Fruit fly (Drosophila melanogaster): Measurements from ENCODE around the gene CG7215.

The CG7215 gene

dm6 chr3R:18188702-18189125 is 21.6 kb upstream of the CG7215 start, which contains the start of the genes CG12321 and MED17 (continued):
- TF ChIP-seq Sox14 (GFP tag; optimal IDR thresholded peaks at IDR 0.05) (peak; percentile 81), eg (GFP tag; IDR thresholded peaks at IDR 0.05) (peak; percentile 85), Sox15 (GFP tag; optimal IDR thresholded peaks at IDR 0.05) (peak; percentile 86), dac (GFP tag; optimal IDR thresholded peaks at IDR 0.05) (peak; percentile 57), Hr39 (GFP tag; optimal IDR thresholded peaks at IDR 0.05) (peak; percentile 78), CG6808 (GFP tag; optimal IDR thresholded peaks at IDR 0.05) (no peak), dsx (GFP tag; optimal IDR thresholded peaks at IDR 0.05; ENCODE audit: poor library complexity, severe bottlenecking) (peak; percentile 59), CG4318 (GFP tag; optimal IDR thresholded peaks at IDR 0.05) (peak; percentile 88), CG6276 (GFP tag; optimal IDR thresholded peaks at IDR 0.05) (no peak), Eip93F (GFP tag; optimal IDR thresholded peaks at IDR 0.05) (no peak), CG6854 (GFP tag; optimal IDR thresholded peaks at IDR 0.05) (peak; percentile 37), CG3919 (GFP tag; optimal IDR thresholded peaks at IDR 0.05) (peak; percentile 88), topi (GFP tag; optimal IDR thresholded peaks at IDR 0.05) (peak; percentile 77), lz (GFP tag; optimal IDR thresholded peaks at IDR 0.05) (peak; percentile 72), CG8319 (GFP tag; optimal IDR thresholded peaks at IDR 0.05) (peak; percentile 75), CG32006 (GFP tag; optimal IDR thresholded peaks at IDR 0.05) (peak; percentile 92), CG8119 (GFP tag; IDR thresholded peaks at IDR 0.05) (peak; percentile 72; the same call in 2 of the 3 replicates), Met (GFP tag; optimal IDR thresholded peaks at IDR 0.05) (peak; percentile 82), CG7368 (GFP tag; optimal IDR thresholded peaks at IDR 0.05) (peak; percentile 80), Sox102F (GFP tag; optimal IDR thresholded peaks at IDR 0.05) (no peak), Eip75B (GFP tag; optimal IDR thresholded peaks at IDR 0.05) (no peak), cyc (GFP tag; optimal IDR thresholded peaks at IDR 0.05) (peak; percentile 80), esn (GFP tag; optimal IDR thresholded peaks at IDR 0.05) (peak; percentile 80), CG9139 (GFP tag; optimal IDR thresholded peaks at IDR 0.05) (peak; percentile 6), Hr4 (GFP tag; optimal IDR thresholded peaks at IDR 0.05) (peak; percentile 79), salr (GFP tag; optimal IDR thresholded peaks at IDR 0.05) (peak; percentile 43 to 89), fkh (GFP tag; optimal IDR thresholded peaks at IDR 0.05) (no peak), CG11902 (GFP tag; optimal IDR thresholded peaks at IDR 0.05) (peak; percentile 82), Eip78C (GFP tag) (peak; percentile 91), net (GFP tag; optimal IDR thresholded peaks at IDR 0.05) (peak; percentile 76), CG11762 (GFP tag; optimal IDR thresholded peaks at IDR 0.05; ENCODE audit: insufficient read depth) (peak; percentile 75), CG31627 (GFP tag; optimal IDR thresholded peaks at IDR 0.05) (peak; percentile 83), CG6163 (GFP tag; IDR thresholded peaks at IDR 0.05) (peak; percentile 77), ss (GFP tag; optimal IDR thresholded peaks at IDR 0.05) (no peak), Ets21C (GFP tag; optimal IDR thresholded peaks at IDR 0.05) (peak; percentile 65), Smox (GFP tag; optimal IDR thresholded peaks at IDR 0.05) (no peak), spab (GFP tag; optimal IDR thresholded peaks at IDR 0.05) (no peak)

DNA sequence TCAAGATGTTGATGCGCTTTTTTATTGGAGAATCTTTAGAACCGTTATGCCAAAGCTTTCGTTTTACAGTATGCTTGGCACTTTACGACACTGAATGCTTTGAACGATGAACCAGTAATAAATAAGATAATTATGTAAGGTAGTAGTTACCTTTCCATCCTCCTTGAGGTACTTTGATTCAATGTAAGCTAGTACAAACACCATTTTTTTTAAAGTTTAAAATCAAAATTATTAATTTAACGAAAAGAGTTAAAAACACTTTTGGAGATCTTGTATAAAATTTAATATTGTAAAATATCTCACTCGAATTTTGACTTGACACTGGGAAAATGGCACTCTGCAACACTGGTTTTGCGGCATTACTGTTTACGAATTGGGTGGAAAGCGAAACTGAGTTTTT is 18.3 kb upstream of the CG7215 start, which contains the start of the genes Arp5 and CG7208:
Arp5 (plus strand) TSS at position 114 of the 400 bp plus-strand sequence.
CG7208 (minus strand) TSS at position 331 of the 400 bp plus-strand sequence.
- TF ChIP-seq Lpt (GFP tag; optimal IDR thresholded peaks at IDR 0.05) (no peak), Smox (GFP tag; optimal IDR thresholded peaks at IDR 0.05) (no peak), CG8319 (GFP tag; optimal IDR thresholded peaks at IDR 0.05) (peak; percentile 51), dsx (GFP tag; optimal IDR thresholded peaks at IDR 0.05; ENCODE audit: poor library complexity, severe bottlenecking) (no peak), Gug (GFP tag; IDR thresholded peaks at IDR 0.05) (peak; percentile 42; the same call in 1 of the 2 replicates), CG6163 (GFP tag; IDR thresholded peaks at IDR 0.05) (no peak), CG4318 (GFP tag; optimal IDR thresholded peaks at IDR 0.05) (peak; percentile 34), fkh (GFP tag; optimal IDR thresholded peaks at IDR 0.05) (no peak), Hr39 (GFP tag; optimal IDR thresholded peaks at IDR 0.05) (peak; percentile 68), CG11294 (GFP tag; IDR thresholded peaks at IDR 0.05) (no peak), CG15336 (GFP tag; IDR thresholded peaks at IDR 0.05) (no peak), Sox15 (GFP tag; optimal IDR thresholded peaks at IDR 0.05) (no peak), CG6276 (GFP tag; optimal IDR thresholded peaks at IDR 0.05) (no peak), Eip78C (GFP tag) (peak; percentile 91), fd59A (GFP tag; optimal IDR thresholded peaks at IDR 0.05) (no peak), CG11762 (GFP tag; optimal IDR thresholded peaks at IDR 0.05; ENCODE audit: insufficient read depth) (peak; percentile 36), CG9139 (GFP tag; optimal IDR thresholded peaks at IDR 0.05) (no peak), pdm3 (GFP tag; optimal IDR thresholded peaks at IDR 0.05) (peak; percentile 76), topi (GFP tag; optimal IDR thresholded peaks at IDR 0.05) (peak; percentile 73), eg (GFP tag; IDR thresholded peaks at IDR 0.05) (no peak; the same call in 2 of the 3 replicates), lz (GFP tag; optimal IDR thresholded peaks at IDR 0.05) (peak; percentile 62), CG6792 (GFP tag; optimal IDR thresholded peaks at IDR 0.05) (no peak), CG3032 (tag; optimal IDR thresholded peaks at IDR 0.05) (peak; percentile 48), Ets21C (GFP tag; optimal IDR thresholded peaks at IDR 0.05) (peak; percentile 50), CG1621 (tag; optimal IDR thresholded peaks at IDR 0.05) (no peak), CG11902 (GFP tag; optimal IDR thresholded peaks at IDR 0.05) (peak; percentile 14), achi (GFP tag; optimal IDR thresholded peaks at IDR 0.05) (peak; percentile 79), fd85E (GFP tag; optimal IDR thresholded peaks at IDR 0.05) (peak; percentile 10), acj6 (GFP tag; optimal IDR thresholded peaks at IDR 0.05) (peak; percentile 69)
